Worm (Caenorhabditis elegans) whole organism, L4/young adult: ENCODE results near the gene cpg-7.

Experiments
- W03F9.2 ChIP-seq: fragments of 150-350 bp; optimal IDR thresholded peaks from 2 replicates; lab custom pipeline; 2014; ENCODE audit warnings: missing biosample characterization, missing genetic modification characterization
- dao-5 ChIP-seq: sonication (generic microtip); optimal IDR thresholded peaks from 2 replicates; lab custom pipeline; 2016; ENCODE audit warnings: missing genotype, missing genetic modification characterization, moderate library complexity, missing compliant biosample characterization
- him-1 ChIP-seq: sonication (generic microtip); optimal IDR thresholded peaks from 2 replicates; lab custom pipeline; 2016; ENCODE audit warnings: missing genotype, missing genetic modification reagents, missing genetic modification characterization, missing compliant biosample characterization

ce11 chrII:14060439-14060838 lies 48.6 kb downstream of the cpg-7 start, which contains the start of gene W01G7.4:
- TF ChIP-seq him-1 (tag; lab: Kevin White, UChicago) (no peak), dao-5 (tag; lab: Kevin White, UChicago) (no peak), W03F9.2 (tag; lab: Kevin White, UChicago) (no peak)
